Fruit fly (Drosophila melanogaster) whole organism, pupa: Measurements from ENCODE around the gene Spec2.

Experiments used
- CG10348 ChIP-seq: fragments of 200-800 bp; sonication (Bioruptor generic); IDR thresholded peaks from 2 replicates; pipeline ENCODE4 v1.3.6; 2022; ENCODE audit warnings: missing biosample characterization, missing genetic modification characterization
- CG13204 ChIP-seq: fragments of 200-800 bp; sonication (Bioruptor generic); optimal IDR thresholded peaks from 2 replicates; lab custom pipeline; 2018; ENCODE audit warnings: missing biosample characterization, mild to moderate bottlenecking, missing genetic modification characterization, moderate library complexity
- CG14655 ChIP-seq: fragments of 200-800 bp; sonication (Bioruptor generic); optimal IDR thresholded peaks from 3 replicates; lab custom pipeline; 2017; ENCODE audit warnings: mild to moderate bottlenecking, missing biosample characterization, missing genetic modification reagents, missing genetic modification characterization
- CG17806 ChIP-seq: fragments of 200-800 bp; sonication (Bioruptor generic); optimal IDR thresholded peaks from 2 replicates; lab custom pipeline; 2018; ENCODE audit warnings: missing biosample characterization, mild to moderate bottlenecking, missing genetic modification characterization, moderate library complexity
- CG32121 ChIP-seq: fragments of 200-800 bp; sonication (Bioruptor generic); IDR thresholded peaks from 2 replicates; pipeline ENCODE4 v1.3.6; 2022; ENCODE audit warnings: missing biosample characterization, missing genetic modification characterization
- CG34367 ChIP-seq: fragments of 200-800 bp; sonication (Bioruptor generic); optimal IDR thresholded peaks from 2 replicates; lab custom pipeline; 2018; ENCODE audit warnings: missing biosample characterization, mild to moderate bottlenecking, missing genetic modification characterization
- CG8159 ChIP-seq: fragments of 200-800 bp; sonication (Bioruptor generic); optimal IDR thresholded peaks from 3 replicates; lab custom pipeline; 2018; ENCODE audit warnings: missing biosample characterization, mild to moderate bottlenecking, missing genetic modification characterization, moderate library complexity
- CG9948 ChIP-seq: fragments of 200-800 bp; sonication (Bioruptor generic); optimal IDR thresholded peaks from 2 replicates; lab custom pipeline; 2018; ENCODE audit warnings: missing biosample characterization, mild to moderate bottlenecking, missing genetic modification characterization, moderate library complexity
- D1 ChIP-seq: fragments of 200-800 bp; sonication (Bioruptor generic); optimal IDR thresholded peaks from 2 replicates; lab custom pipeline; 2018; ENCODE audit warnings: missing biosample characterization, mild to moderate bottlenecking, missing genetic modification characterization, moderate library complexity
- EcR ChIP-seq: fragments of 200-800 bp; sonication (Bioruptor generic); optimal IDR thresholded peaks from 3 replicates; lab custom pipeline; 2019; ENCODE audit warnings: missing biosample characterization, missing genetic modification characterization, mild to moderate bottlenecking, moderate library complexity, missing genetic modification reagents
- Pif1A ChIP-seq: fragments of 200-800 bp; sonication (Bioruptor generic); optimal IDR thresholded peaks from 3 replicates; lab custom pipeline; 2016; ENCODE audit warnings: missing biosample characterization, missing genetic modification characterization
- Snoo ChIP-seq: fragments of 200-800 bp; sonication (Bioruptor generic); optimal IDR thresholded peaks from 3 replicates; lab custom pipeline; 2017; ENCODE audit warnings: missing biosample characterization, mild to moderate bottlenecking, missing genetic modification characterization, inconsistent platforms
- fd96Ca ChIP-seq: fragments of 200-800 bp; sonication (Bioruptor generic); IDR thresholded peaks from 3 replicates; pipeline ENCODE4 v1.3.6; 2022; ENCODE audit warnings: missing biosample characterization, missing genetic modification characterization
- gl ChIP-seq: fragments of 200-800 bp; sonication (Bioruptor generic); optimal IDR thresholded peaks from 2 replicates; lab custom pipeline; 2018; ENCODE audit warnings: missing biosample characterization, mild to moderate bottlenecking, missing genetic modification characterization

- no peak for TF ChIP-seq EcR (GFP tag; lab: Kevin White, UChicago)
- TF ChIP-seq Snoo = no peak
- no peak for TF ChIP-seq CG9948 (tag; lab: Kevin White, UChicago)
- no peak for TF ChIP-seq CG13204
- no peak for TF ChIP-seq gl
- TF ChIP-seq CG17806 = no peak
- TF ChIP-seq D1 (tag; lab: Kevin White, UChicago) = no peak
- no peak for TF ChIP-seq CG10348 (GFP tag; lab: Robert Waterston, UW)
- TF ChIP-seq CG32121 = no peak
- no peak for TF ChIP-seq Pif1A (GFP tag; lab: Kevin White, UChicago)
- TF ChIP-seq CG8159 (tag; lab: Kevin White, UChicago) = no peak
- no peak for TF ChIP-seq fd96Ca (GFP tag; lab: Robert Waterston, UW)
- TF ChIP-seq CG14655 (GFP tag; lab: Kevin White, UChicago) = no peak
- TF ChIP-seq CG34367 (tag; lab: Kevin White, UChicago) = no peak
Observed at dm6 chr3R:5635524-5635923, 11.6 kb upstream of the Spec2 start, which contains the start of gene CG31546.
